Fruit fly (Drosophila melanogaster): Measurements from ENCODE around the gene cv.

cv gene

DNA sequence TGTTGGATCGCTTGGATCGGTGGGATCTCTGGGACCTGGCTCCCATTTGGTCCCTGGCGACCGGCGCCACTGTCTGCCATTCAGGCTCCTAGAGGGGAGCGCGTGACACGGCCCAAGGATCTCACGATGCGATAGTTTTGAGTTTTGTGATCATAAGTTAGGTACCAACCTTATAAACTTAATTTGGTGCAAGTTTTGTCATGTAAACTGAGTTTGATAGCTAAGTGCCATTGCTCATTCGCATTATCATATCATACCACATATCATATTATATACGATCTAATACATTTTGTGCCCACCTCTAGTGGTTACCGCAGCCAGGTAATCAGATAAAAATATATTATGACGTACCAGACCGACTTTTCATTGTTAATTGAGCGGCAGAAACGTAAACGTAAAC is 6.2 kb downstream of the cv start (continued):
- TF ChIP-seq pfk (GFP tag; optimal IDR thresholded peaks at IDR 0.05), result no peak
- TF ChIP-seq Max (GFP tag; optimal IDR thresholded peaks at IDR 0.05), result no peak
- no peak for TF ChIP-seq Hr39 (optimal IDR thresholded peaks at IDR 0.05)
- no peak for TF ChIP-seq CG18011 (GFP tag; optimal IDR thresholded peaks at IDR 0.05)
- TF ChIP-seq HLH4C (GFP tag; IDR thresholded peaks at IDR 0.05; ENCODE audit: partially characterized antibody), result peak; percentile 58; the same call in 2 of the 3 replicates
- TF ChIP-seq CG4820 (GFP tag; optimal IDR thresholded peaks at IDR 0.05), result no peak
- TF ChIP-seq CG10267 (tag; optimal IDR thresholded peaks at IDR 0.05), result no peak
- no peak for TF ChIP-seq CG6854 (GFP tag; optimal IDR thresholded peaks at IDR 0.05)
- no peak for TF ChIP-seq CG7987 (GFP tag; optimal IDR thresholded peaks at IDR 0.05)
- no peak for TF ChIP-seq oc (tag; optimal IDR thresholded peaks at IDR 0.05)
- TF ChIP-seq dmrt11E (tag; optimal IDR thresholded peaks at IDR 0.05), result no peak
- no peak for TF ChIP-seq NfI (GFP tag; optimal IDR thresholded peaks at IDR 0.05)
- TF ChIP-seq schlank (tag; optimal IDR thresholded peaks at IDR 0.05), result no peak
- TF ChIP-seq CG16779 (GFP tag; IDR thresholded peaks at IDR 0.05), result 0 out of 2 replicates have a peak, but pooled peaks have one; percentile 10
- TF ChIP-seq CG7271 (tag; optimal IDR thresholded peaks at IDR 0.05), result no peak
- TF ChIP-seq HLHmδ (GFP tag; optimal IDR thresholded peaks at IDR 0.05), result no peak
- TF ChIP-seq CG30431 (GFP tag; optimal IDR thresholded peaks at IDR 0.05), result no peak
- TF ChIP-seq CG13287 (GFP tag; IDR thresholded peaks at IDR 0.05; ENCODE audit: partially characterized antibody), result peak; percentile 56
- no peak for TF ChIP-seq crp (GFP tag; optimal IDR thresholded peaks at IDR 0.05)
- no peak for TF ChIP-seq CG11695 (GFP tag; IDR thresholded peaks at IDR 0.05)
- no peak for TF ChIP-seq CG4730 (GFP tag; IDR thresholded peaks at IDR 0.05)
- TF ChIP-seq CG18619 (GFP tag; optimal IDR thresholded peaks at IDR 0.05), result no peak
- TF ChIP-seq CG34224 (GFP tag; IDR thresholded peaks at IDR 0.05; ENCODE audit: partially characterized antibody), result peak; percentile 61; the same call in 2 of the 3 replicates
- TF ChIP-seq CG13123 (GFP tag; optimal IDR thresholded peaks at IDR 0.05), result no peak
- no peak for TF ChIP-seq stc (GFP tag; IDR thresholded peaks at IDR 0.05)
- no peak for TF ChIP-seq Kr (GFP tag; optimal IDR thresholded peaks at IDR 0.05)
- no peak for TF ChIP-seq sr (GFP tag; IDR thresholded peaks at IDR 0.05)
- TF ChIP-seq CG31441 (GFP tag; IDR thresholded peaks at IDR 0.05), result no peak
- TF ChIP-seq ab (GFP tag; optimal IDR thresholded peaks at IDR 0.05), result no peak
- peak; percentile 36; the same call in 1 of the 3 replicates for TF ChIP-seq zen2 (GFP tag; IDR thresholded peaks at IDR 0.05; ENCODE audit: partially characterized antibody)
- no peak for TF ChIP-seq scrt (GFP tag; optimal IDR thresholded peaks at IDR 0.05)
- TF ChIP-seq peb (GFP tag; IDR thresholded peaks at IDR 0.05), result no peak
- no peak for TF ChIP-seq B-H2 (GFP tag; optimal IDR thresholded peaks at IDR 0.05)
- peak; percentile 17 for TF ChIP-seq slbo (GFP tag; IDR thresholded peaks at IDR 0.05)
- TF ChIP-seq Eip74EF (GFP tag; optimal IDR thresholded peaks at IDR 0.05), result no peak
- TF ChIP-seq nerfin-1 (tag; optimal IDR thresholded peaks at IDR 0.05), result no peak
- no peak for TF ChIP-seq pan (optimal IDR thresholded peaks at IDR 0.05)
- peak in 1 of 2 experiments; percentile 6 for TF ChIP-seq pan (GFP tag; optimal IDR thresholded peaks at IDR 0.05 in 1 of 2, IDR thresholded peaks at IDR 0.05 in 1 of 2)
- no peak for TF ChIP-seq Xbp1 (GFP tag; optimal IDR thresholded peaks at IDR 0.05)
- no peak for TF ChIP-seq CG32532 (GFP tag; IDR thresholded peaks at IDR 0.05)
- no peak for TF ChIP-seq ATbp (GFP tag; optimal IDR thresholded peaks at IDR 0.05)
- no peak for TF ChIP-seq CG11504 (tag; optimal IDR thresholded peaks at IDR 0.05)
- TF ChIP-seq sima (GFP tag; optimal IDR thresholded peaks at IDR 0.05), result no peak
- no peak for TF ChIP-seq Mad (GFP tag; optimal IDR thresholded peaks at IDR 0.05)
- peak; percentile 30 for TF ChIP-seq CG1603 (tag; optimal IDR thresholded peaks at IDR 0.05)
- no peak for TF ChIP-seq kah (GFP tag; optimal IDR thresholded peaks at IDR 0.05)
- TF ChIP-seq Fer3 (tag; optimal IDR thresholded peaks at IDR 0.05), result no peak
- peak; percentile 13 for TF ChIP-seq Sry-β (GFP tag; optimal IDR thresholded peaks at IDR 0.05)
- no peak for TF ChIP-seq Hmx (GFP tag; optimal IDR thresholded peaks at IDR 0.05)
- TF ChIP-seq Atf6 (GFP tag; IDR thresholded peaks at IDR 0.05), result no peak
- no peak for TF ChIP-seq Gsc (GFP tag; IDR thresholded peaks at IDR 0.05)
